Fruit fly (Drosophila melanogaster): Measurements from ENCODE around the gene Gga.

dm6 chrX:9586627-9587026 lies 14.2 kb upstream of the Gga start:
- TF ChIP-seq Snoo (tag; optimal IDR thresholded peaks at IDR 0.05) (no peak), CG13204 (GFP tag; optimal IDR thresholded peaks at IDR 0.05) (no peak), Ets98B (GFP tag; IDR thresholded peaks at IDR 0.05) (no peak), CG9948 (tag; optimal IDR thresholded peaks at IDR 0.05) (no peak), CG10348 (GFP tag; IDR thresholded peaks at IDR 0.05) (no peak), CG17806 (tag; optimal IDR thresholded peaks at IDR 0.05) (no peak), CG12605 (GFP tag; IDR thresholded peaks at IDR 0.05) (no peak)
